Comparison of ENCODE assay signal across 1 fruit fly cellular context in the genomic region with DNA sequence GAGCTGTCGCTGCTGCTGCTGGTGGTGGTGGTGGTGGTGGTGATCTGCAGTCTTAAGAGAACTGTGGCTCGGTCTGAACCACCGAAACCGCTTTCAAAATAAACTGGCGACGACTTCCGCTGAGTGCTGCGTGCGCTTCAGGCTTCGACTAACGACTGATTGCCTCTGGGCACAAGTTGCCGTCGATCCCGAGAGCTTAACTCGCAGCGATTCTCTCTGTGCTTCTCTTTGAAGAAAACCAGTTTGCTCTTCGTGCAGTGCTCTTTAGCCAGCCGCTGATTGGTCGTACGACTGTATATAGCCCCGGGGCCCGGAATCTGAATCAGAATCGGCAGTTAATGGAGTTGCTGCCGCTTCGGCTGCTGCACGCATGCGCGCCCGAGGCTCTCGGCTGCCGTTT.
TF ChIP-seq lines count a peak whose summit lies in the region.

Ser (minus strand) TSS at position 162 of the 400 bp plus-strand sequence.

TF ChIP-seq in whole organism, embryonic, 481 proteins besides CTCF, POLR2A, EP300 and RAD21 (continued from another document):
- peak; percentile 2 for TF ChIP-seq cg (GFP tag; optimal IDR thresholded peaks at IDR 0.05; lab: Kevin White, UChicago)
- peak; percentile 43 for TF ChIP-seq kni (GFP tag; optimal IDR thresholded peaks at IDR 0.05; lab: Kevin White, UChicago)
- TF ChIP-seq Nf-YC (tag; optimal IDR thresholded peaks at IDR 0.05; lab: Kevin White, UChicago), result peak; percentile 93
- TF ChIP-seq hkb (optimal IDR thresholded peaks at IDR 0.05; lab: Kevin White, UChicago), result no peak
- 0 out of 2 replicates have a peak, but pooled peaks have one; percentile 17 for TF ChIP-seq hkb (GFP tag; IDR thresholded peaks at IDR 0.05; lab: Robert Waterston, UW)
- TF ChIP-seq unc-4 (GFP tag; IDR thresholded peaks at IDR 0.05; lab: Robert Waterston, UW; ENCODE audit: partially characterized antibody), result 0 out of 2 replicates have a peak, but pooled peaks have one; percentile 31
- no peak for TF ChIP-seq CG11696 (GFP tag; IDR thresholded peaks at IDR 0.05; lab: Robert Waterston, UW)
- TF ChIP-seq nom (GFP tag; optimal IDR thresholded peaks at IDR 0.05; lab: Kevin White, UChicago), result peak; percentile 56
- TF ChIP-seq yki (optimal IDR thresholded peaks at IDR 0.05; lab: Kevin White, UChicago), result peak; percentile 48
- TF ChIP-seq Six4 (GFP tag; optimal IDR thresholded peaks at IDR 0.05; lab: Kevin White, UChicago), result no peak
- TF ChIP-seq CG6791 (GFP tag; IDR thresholded peaks at IDR 0.05; lab: Robert Waterston, UW; ENCODE audit: partially characterized antibody), result 0 out of 3 replicates have a peak, but pooled peaks have one; percentile 4
- TF ChIP-seq CG3163 (GFP tag; optimal IDR thresholded peaks at IDR 0.05; lab: Kevin White, UChicago), result peak; percentile 96
- TF ChIP-seq pros (GFP tag; optimal IDR thresholded peaks at IDR 0.05; lab: Kevin White, UChicago), result peak; percentile 72
- TF ChIP-seq CG3065 (GFP tag; optimal IDR thresholded peaks at IDR 0.05; lab: Kevin White, UChicago), result no peak
- TF ChIP-seq chinmo (GFP tag; IDR thresholded peaks at IDR 0.05; lab: Robert Waterston, UW; ENCODE audit: partially characterized antibody), result peak; percentile 81; the same call in 1 of the 4 replicates
- peak; percentile 82 for TF ChIP-seq Ets65A (GFP tag; lab: Kevin White, UChicago)
- peak; percentile 22 for TF ChIP-seq Med (GFP tag; lab: Kevin White, UChicago)
- TF ChIP-seq CG6689 (GFP tag; IDR thresholded peaks at IDR 0.05; lab: Robert Waterston, UW), result no peak
TF ChIP-seq in whole organism, embryonic: peak in this region for 26.
